Fruit fly (Drosophila melanogaster) whole organism, embryonic: Measurements from ENCODE around the gene Sidpn.

Experiments used
- Ada2b ChIP-seq: fragments of 200-800 bp; sonication (Bioruptor generic); IDR thresholded peaks from 2 replicates; pipeline ENCODE4 v1.3.6; 2022; ENCODE audit warnings: missing biosample characterization, missing genetic modification characterization
- Atf3 ChIP-seq: fragments of 200-800 bp; sonication (Bioruptor generic); optimal IDR thresholded peaks from 3 replicates; lab custom pipeline; 2016; ENCODE audit warnings: missing biosample characterization, missing genetic modification characterization
- BEAF-32 ChIP-seq: fragments of 200-800 bp; sonication (Bioruptor generic); optimal IDR thresholded peaks from 3 replicates; lab custom pipeline; 2017; ENCODE audit warnings: missing biosample characterization, missing genetic modification characterization, mild to moderate bottlenecking, moderate library complexity, missing genetic modification reagents
- Bgb ChIP-seq: fragments of 200-800 bp; sonication (Bioruptor generic); IDR thresholded peaks from 2 replicates; pipeline ENCODE4 v1.3.6; 2022; ENCODE audit warnings: missing biosample characterization, missing genetic modification characterization; ENCODE audit not compliant: partially characterized antibody
- CG10274 ChIP-seq: fragments of 200-800 bp; sonication (Bioruptor generic); optimal IDR thresholded peaks from 3 replicates; lab custom pipeline; 2017; ENCODE audit warnings: missing biosample characterization, mild to moderate bottlenecking, missing genetic modification characterization
- CG12299 ChIP-seq: fragments of 200-800 bp; sonication (Bioruptor generic); optimal IDR thresholded peaks from 2 replicates; lab custom pipeline; 2018; ENCODE audit warnings: missing biosample characterization, mild to moderate bottlenecking, missing genetic modification characterization
- CG12659 ChIP-seq: fragments of 200-800 bp; sonication (Bioruptor generic); optimal IDR thresholded peaks from 3 replicates; lab custom pipeline; 2017; ENCODE audit warnings: mild to moderate bottlenecking, missing biosample characterization, missing genetic modification reagents, missing genetic modification characterization
- CG1602 ChIP-seq: fragments of 200-800 bp; sonication (Bioruptor generic); optimal IDR thresholded peaks from 3 replicates; lab custom pipeline; 2016; ENCODE audit warnings: missing biosample characterization, missing genetic modification characterization
- CG16813 ChIP-seq: fragments of 200-800 bp; sonication (Bioruptor generic); IDR thresholded peaks from 3 replicates; pipeline ENCODE4 v1.3.6; 2022; ENCODE audit warnings: missing biosample characterization, missing genetic modification characterization; ENCODE audit not compliant: partially characterized antibody
- CG1792 ChIP-seq: fragments of 200-800 bp; sonication (Bioruptor generic); optimal IDR thresholded peaks from 2 replicates; lab custom pipeline; 2016; ENCODE audit warnings: missing biosample characterization, missing genetic modification characterization
- CG2116 ChIP-seq: fragments of 200-800 bp; sonication (Bioruptor generic); optimal IDR thresholded peaks from 3 replicates; lab custom pipeline; 2018; ENCODE audit warnings: missing biosample characterization, mild to moderate bottlenecking, missing genetic modification characterization
- CG2202 ChIP-seq: fragments of 200-800 bp; sonication (Bioruptor generic); optimal IDR thresholded peaks from 2 replicates; lab custom pipeline; 2018; ENCODE audit warnings: missing biosample characterization, mild to moderate bottlenecking, missing genetic modification characterization
- CG3281 ChIP-seq: fragments of 200-800 bp; sonication (Bioruptor generic); optimal IDR thresholded peaks from 3 replicates; lab custom pipeline; 2017; ENCODE audit warnings: missing biosample characterization, mild to moderate bottlenecking, missing genetic modification characterization
- CG42726 ChIP-seq: fragments of 200-800 bp; sonication (Bioruptor generic); IDR thresholded peaks from 2 replicates; pipeline ENCODE4 v1.3.6; 2022; ENCODE audit warnings: missing biosample characterization, missing genetic modification characterization; ENCODE audit not compliant: partially characterized antibody
- CG43689 ChIP-seq: fragments of 200-800 bp; sonication (Bioruptor generic); IDR thresholded peaks from 2 replicates; pipeline ENCODE4 v1.3.6; 2022; ENCODE audit warnings: missing biosample characterization, missing genetic modification characterization
- CG6791 ChIP-seq: fragments of 200-800 bp; sonication (Bioruptor generic); IDR thresholded peaks from 3 replicates; pipeline ENCODE4 v1.3.6; 2022; ENCODE audit warnings: missing biosample characterization, missing genetic modification characterization; ENCODE audit not compliant: partially characterized antibody
- CG7372 ChIP-seq: fragments of 200-800 bp; sonication (Bioruptor generic); IDR thresholded peaks from 2 replicates; pipeline ENCODE4 v1.3.6; 2022; ENCODE audit warnings: missing biosample characterization, missing genetic modification characterization
- CG8281 ChIP-seq: fragments of 200-800 bp; sonication (Bioruptor generic); optimal IDR thresholded peaks from 2 replicates; lab custom pipeline; 2018; ENCODE audit warnings: missing biosample characterization, mild to moderate bottlenecking, missing genetic modification characterization, moderate library complexity
- CG9727 ChIP-seq: fragments of 200-800 bp; sonication (Bioruptor generic); optimal IDR thresholded peaks from 3 replicates; lab custom pipeline; 2017; ENCODE audit warnings: missing biosample characterization, mild to moderate bottlenecking, missing genetic modification characterization
- CG9797 ChIP-seq: fragments of 200-800 bp; sonication (Bioruptor generic); optimal IDR thresholded peaks from 3 replicates; lab custom pipeline; 2018; ENCODE audit warnings: missing biosample characterization, mild to moderate bottlenecking, missing genetic modification characterization
- CG9932 ChIP-seq: fragments of 200-800 bp; sonication (Bioruptor generic); IDR thresholded peaks from 2 replicates; pipeline ENCODE4 v1.3.6; 2022; ENCODE audit warnings: missing biosample characterization, missing genetic modification characterization
- Chrac-16 ChIP-seq: fragments of 200-800 bp; sonication (Bioruptor generic); optimal IDR thresholded peaks from 3 replicates; lab custom pipeline; 2016; ENCODE audit warnings: missing biosample characterization, missing genetic modification characterization
- Dp ChIP-seq: fragments of 200-800 bp; sonication (Bioruptor generic); optimal IDR thresholded peaks from 2 replicates; lab custom pipeline; 2018; ENCODE audit warnings: missing biosample characterization, mild to moderate bottlenecking, missing genetic modification characterization, moderate library complexity
- Ets65A ChIP-seq: fragments of 200-800 bp; sonication (Bioruptor generic); peaks from one replicate; lab custom pipeline; 2016; ENCODE audit warnings: missing biosample characterization, missing genetic modification characterization
- HLH4C ChIP-seq: fragments of 200-800 bp; sonication (Bioruptor generic); IDR thresholded peaks from 3 replicates; pipeline ENCODE4 v1.3.6; 2022; ENCODE audit warnings: missing biosample characterization, missing genetic modification characterization; ENCODE audit not compliant: partially characterized antibody
- Hsf ChIP-seq: fragments of 200-800 bp; sonication (Bioruptor generic); optimal IDR thresholded peaks from 3 replicates; lab custom pipeline; 2016; ENCODE audit warnings: missing biosample characterization, missing genetic modification characterization
- Lhr ChIP-seq: fragments of 200-800 bp; sonication (Bioruptor generic); optimal IDR thresholded peaks from 3 replicates; lab custom pipeline; 2017; ENCODE audit warnings: mild to moderate bottlenecking, missing biosample characterization, missing genetic modification reagents, missing genetic modification characterization
- Myb ChIP-seq: fragments of 200-800 bp; sonication (Bioruptor generic); optimal IDR thresholded peaks from 2 replicates; lab custom pipeline; 2016; ENCODE audit warnings: missing biosample characterization, missing genetic modification characterization
- NFAT ChIP-seq: fragments of 200-800 bp; sonication (Bioruptor generic); IDR thresholded peaks from 2 replicates; pipeline ENCODE4 v1.3.6; 2022; ENCODE audit warnings: missing biosample characterization, missing genetic modification characterization
- Rx ChIP-seq: fragments of 200-800 bp; sonication (Bioruptor generic); IDR thresholded peaks from 2 replicates; pipeline ENCODE4 v1.3.6; 2022; ENCODE audit warnings: missing biosample characterization, missing genetic modification characterization
- Scr ChIP-seq: fragments of 200-800 bp; sonication (Bioruptor generic); IDR thresholded peaks from 2 replicates; pipeline ENCODE4 v1.3.6; 2022; ENCODE audit warnings: missing biosample characterization, missing genetic modification characterization; ENCODE audit not compliant: partially characterized antibody
- Sox102F ChIP-seq: fragments of 200-800 bp; sonication (Bioruptor generic); optimal IDR thresholded peaks from 2 replicates; lab custom pipeline; 2018; ENCODE audit warnings: missing biosample characterization, mild to moderate bottlenecking, missing genetic modification characterization, moderate library complexity
- TFAM ChIP-seq: fragments of 200-800 bp; sonication (Bioruptor generic); optimal IDR thresholded peaks from 2 replicates; lab custom pipeline; 2017; ENCODE audit warnings: missing biosample characterization, missing genetic modification characterization, inconsistent platforms
- Xrp1 ChIP-seq: fragments of 200-800 bp; sonication (Bioruptor generic); IDR thresholded peaks from 2 replicates; pipeline ENCODE4 v1.3.6; 2022; ENCODE audit warnings: missing biosample characterization, missing genetic modification characterization
- chinmo ChIP-seq: fragments of 200-800 bp; sonication (Bioruptor generic); IDR thresholded peaks from 4 replicates; pipeline ENCODE4 v1.3.6; 2022; ENCODE audit warnings: missing biosample characterization, missing genetic modification characterization; ENCODE audit not compliant: partially characterized antibody
- chm ChIP-seq: fragments of 200-800 bp; sonication (Bioruptor generic); IDR thresholded peaks from 2 replicates; pipeline ENCODE4 v1.3.6; 2022; ENCODE audit warnings: missing biosample characterization, missing genetic modification characterization
- disco-r ChIP-seq: fragments of 200-800 bp; sonication (Bioruptor generic); optimal IDR thresholded peaks from 2 replicates; lab custom pipeline; 2016; ENCODE audit warnings: missing biosample characterization, missing genetic modification characterization
- dm ChIP-seq: fragments of 200-800 bp; sonication (Bioruptor generic); optimal IDR thresholded peaks from 3 replicates; lab custom pipeline; 2016; ENCODE audit warnings: missing biosample characterization, missing genetic modification characterization
- gcm ChIP-seq: fragments of 200-800 bp; sonication (Bioruptor generic); optimal IDR thresholded peaks from 2 replicates; lab custom pipeline; 2019; ENCODE audit warnings: missing biosample characterization, mild to moderate bottlenecking, missing genetic modification characterization, moderate library complexity
- gem ChIP-seq: fragments of 200-800 bp; sonication (Bioruptor generic); optimal IDR thresholded peaks from 2 replicates; lab custom pipeline; 2019; ENCODE audit warnings: missing biosample characterization, mild to moderate bottlenecking, missing genetic modification characterization, moderate library complexity
- gsb-n ChIP-seq: fragments of 200-800 bp; sonication (Bioruptor generic); optimal IDR thresholded peaks from 3 replicates; lab custom pipeline; 2018; ENCODE audit warnings: missing biosample characterization, mild to moderate bottlenecking, missing genetic modification characterization
- lab ChIP-seq: fragments of 200-800 bp; sonication (Bioruptor generic); optimal IDR thresholded peaks from 3 replicates; lab custom pipeline; 2017; ENCODE audit warnings: missing biosample characterization, missing genetic modification characterization, mild to moderate bottlenecking, moderate library complexity, missing genetic modification reagents
- lbe ChIP-seq: fragments of 200-800 bp; sonication (Bioruptor generic); optimal IDR thresholded peaks from 2 replicates; lab custom pipeline; 2016; ENCODE audit warnings: missing biosample characterization, mild to moderate bottlenecking, missing genetic modification characterization
- lilli ChIP-seq: fragments of 200-800 bp; sonication (Bioruptor generic); optimal IDR thresholded peaks from 3 replicates; lab custom pipeline; 2016; ENCODE audit warnings: missing biosample characterization, missing genetic modification characterization
- odd ChIP-seq: fragments of 200-800 bp; sonication (Bioruptor generic); optimal IDR thresholded peaks from 2 replicates; lab custom pipeline; 2017; ENCODE audit warnings: missing biosample characterization, mild to moderate bottlenecking, missing genetic modification characterization
- psq ChIP-seq: fragments of 200-800 bp; sonication (Bioruptor generic); optimal IDR thresholded peaks from 2 replicates; lab custom pipeline; 2017; ENCODE audit warnings: missing biosample characterization, missing genetic modification characterization
- sens ChIP-seq: fragments of 200-800 bp; sonication (Bioruptor generic); peaks from one replicate; lab custom pipeline; 2016; ENCODE audit warnings: missing biosample characterization, missing genetic modification characterization
- sima ChIP-seq: fragments of 200-800 bp; sonication (Bioruptor generic); optimal IDR thresholded peaks from 2 replicates; lab custom pipeline; 2016; ENCODE audit warnings: missing biosample characterization, missing genetic modification characterization
- wor ChIP-seq: fragments of 200-800 bp; sonication (Bioruptor generic); IDR thresholded peaks from 2 replicates; pipeline ENCODE4 v1.3.6; 2022; ENCODE audit warnings: missing biosample characterization, missing genetic modification characterization
- zfh1 ChIP-seq: fragments of 200-800 bp; sonication (Bioruptor generic); IDR thresholded peaks from 3 replicates; pipeline ENCODE4 v1.3.6; 2022; ENCODE audit warnings: missing biosample characterization, missing genetic modification characterization

The Sidpn gene

DNA sequence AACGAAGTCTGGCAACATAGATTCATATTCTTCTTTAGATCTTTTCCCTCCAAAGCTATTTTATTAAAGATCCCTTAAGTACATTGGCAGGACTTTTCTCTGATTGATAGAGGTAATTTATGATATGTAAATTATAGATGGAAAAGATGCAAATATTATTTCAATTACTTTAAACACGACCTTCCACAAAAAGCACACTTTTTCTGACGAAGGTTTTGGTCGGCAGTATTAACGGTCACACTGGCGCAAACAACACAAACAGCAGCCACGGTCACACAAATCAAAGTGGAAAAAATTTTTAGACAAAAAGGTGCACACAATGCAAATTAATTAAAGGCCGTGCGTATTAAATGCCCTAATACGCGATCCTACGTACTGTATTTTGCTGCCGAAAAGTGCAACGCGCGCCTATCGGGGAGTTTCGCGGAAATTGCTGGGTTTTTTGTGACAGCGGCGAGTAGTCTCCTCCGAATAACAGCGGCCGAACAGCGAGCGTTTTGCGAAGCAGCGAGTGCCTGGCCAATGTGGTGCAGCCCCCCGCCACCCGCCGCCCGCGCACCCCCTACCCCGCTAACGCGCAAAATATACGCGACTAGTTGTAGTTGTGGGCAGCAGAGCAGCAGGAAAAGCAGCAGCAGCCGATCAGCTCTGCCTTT, 26.5 kb downstream of the Sidpn start, which contains the start of gene CG10492 (continued):
- TF ChIP-seq BEAF-32 (GFP tag; lab: Kevin White, UChicago) = peak; percentile 60
- TF ChIP-seq CG42726 (GFP tag; lab: Robert Waterston, UW) = 0 out of 2 replicates have a peak, but pooled peaks have one; percentile 21
- TF ChIP-seq Ada2b = no peak
- no peak for TF ChIP-seq odd (GFP tag; lab: Kevin White, UChicago)
- no peak for TF ChIP-seq Sox102F (GFP tag; lab: Kevin White, UChicago)
- TF ChIP-seq CG9932 = no peak
- peak; percentile 53 for TF ChIP-seq Myb (GFP tag; lab: Kevin White, UChicago)
- TF ChIP-seq Ets65A (GFP tag; lab: Kevin White, UChicago) = peak; percentile 80
- peak; percentile 92 for TF ChIP-seq CG9797 (GFP tag; lab: Kevin White, UChicago)
- TF ChIP-seq CG1792 (GFP tag; lab: Kevin White, UChicago) = no peak
- TF ChIP-seq NFAT (GFP tag; lab: Robert Waterston, UW) = peak; percentile 52
- TF ChIP-seq Xrp1 (GFP tag; lab: Robert Waterston, UW) = no peak
- no peak for TF ChIP-seq disco-r
- no peak for TF ChIP-seq gem
- TF ChIP-seq lbe (GFP tag; lab: Kevin White, UChicago) = no peak
- no peak for TF ChIP-seq Rx
- TF ChIP-seq CG12659 (GFP tag; lab: Kevin White, UChicago) = peak; percentile 68
- no peak for TF ChIP-seq TFAM (GFP tag; lab: Kevin White, UChicago)
- no peak for TF ChIP-seq CG10274 (GFP tag; lab: Kevin White, UChicago)
- TF ChIP-seq wor (GFP tag; lab: Robert Waterston, UW) = no peak
- no peak for TF ChIP-seq Hsf (GFP tag; lab: Kevin White, UChicago)
- TF ChIP-seq sens (GFP tag; lab: Kevin White, UChicago) = peak; percentile 29
- TF ChIP-seq CG6791 = peak; percentile 55; the same call in 1 of the 3 replicates
- no peak for TF ChIP-seq CG2202 (tag; lab: Kevin White, UChicago)
- no peak for TF ChIP-seq lilli (GFP tag; lab: Kevin White, UChicago)
- TF ChIP-seq CG12299 (tag; lab: Kevin White, UChicago) = no peak
- no peak for TF ChIP-seq gcm (GFP tag; lab: Kevin White, UChicago)
- no peak for TF ChIP-seq CG1602
- TF ChIP-seq psq (GFP tag; lab: Kevin White, UChicago) = no peak
- TF ChIP-seq Atf3 = no peak
- TF ChIP-seq Dp (GFP tag; lab: Kevin White, UChicago) = peak; percentile 93
- peak; percentile 63 for TF ChIP-seq CG2116 (GFP tag; lab: Kevin White, UChicago)
- TF ChIP-seq HLH4C (GFP tag; lab: Robert Waterston, UW) = peak; percentile 27; the same call in 1 of the 3 replicates
- no peak for TF ChIP-seq gsb-n
- no peak for TF ChIP-seq CG7372 (GFP tag; lab: Robert Waterston, UW)
- TF ChIP-seq zfh1 (GFP tag; lab: Robert Waterston, UW) = no peak
- TF ChIP-seq lab (GFP tag; lab: Kevin White, UChicago) = no peak
- TF ChIP-seq Bgb (GFP tag; lab: Robert Waterston, UW) = peak; percentile 31; the same call in 1 of the 2 replicates
- no peak for TF ChIP-seq CG43689 (GFP tag; lab: Robert Waterston, UW)
- no peak for TF ChIP-seq CG3281 (GFP tag; lab: Kevin White, UChicago)
- no peak for TF ChIP-seq sima (GFP tag; lab: Kevin White, UChicago)
- TF ChIP-seq CG16813 (GFP tag; lab: Robert Waterston, UW) = peak; percentile 46; the same call in 2 of the 3 replicates
- TF ChIP-seq Chrac-16 (GFP tag; lab: Kevin White, UChicago) = no peak
- TF ChIP-seq Lhr (GFP tag; lab: Kevin White, UChicago) = peak; percentile 84
- TF ChIP-seq chinmo (GFP tag; lab: Robert Waterston, UW) = peak; percentile 73; the same call in 1 of the 4 replicates
- TF ChIP-seq CG9727 = no peak
- TF ChIP-seq CG8281 (tag; lab: Kevin White, UChicago) = no peak
- TF ChIP-seq Scr (GFP tag; lab: Robert Waterston, UW) = no peak
- peak; percentile 60 for TF ChIP-seq dm (GFP tag; lab: Kevin White, UChicago)
- TF ChIP-seq chm (GFP tag; lab: Robert Waterston, UW) = no peak
